Worm (Caenorhabditis elegans) whole organism, mixed stage, embryonic: ENCODE data around the gene slo-2.
A peak's percentile ranks its signal among the peaks of the same experiment; 100 is the strongest.

Source experiments
- blmp-1 ChIP-seq: fragments of 150-350 bp; optimal IDR thresholded peaks from 2 replicates; lab custom pipeline; 2014; ENCODE audit warnings: missing biosample characterization, missing genetic modification characterization
- ceh-39 ChIP-seq: fragments of 150-350 bp; optimal IDR thresholded peaks from 2 replicates; lab custom pipeline; 2014; ENCODE audit warnings: missing biosample characterization, missing genetic modification characterization
- cnd-1 ChIP-seq: fragments of 200-800 bp; sonication (Bioruptor generic); optimal IDR thresholded peaks from 2 replicates; lab custom pipeline; 2018; ENCODE audit warnings: mild to moderate bottlenecking, missing genetic modification characterization, missing compliant biosample characterization
- elt-1 ChIP-seq: sonication (generic microtip); optimal IDR thresholded peaks from 2 replicates; lab custom pipeline; 2017; ENCODE audit warnings: missing genetic modification characterization, mild to moderate bottlenecking, missing compliant biosample characterization, antibody characterized with exemption, moderate library complexity, borderline replicate concordance; ENCODE audit not compliant: insufficient read depth
- lin-13 ChIP-seq: fragments of 150-350 bp; optimal IDR thresholded peaks from 2 replicates; lab custom pipeline; 2014; ENCODE audit warnings: missing biosample characterization, missing genetic modification characterization
- mep-1 ChIP-seq: fragments of 150-350 bp; optimal IDR thresholded peaks from 2 replicates; lab custom pipeline; 2017; ENCODE audit warnings: missing biosample characterization, missing genetic modification reagents, missing genetic modification characterization, inconsistent platforms
- mls-2 ChIP-seq: sonication (generic microtip); optimal IDR thresholded peaks from 2 replicates; lab custom pipeline; 2016; ENCODE audit warnings: mild to moderate bottlenecking, missing genetic modification characterization, moderate library complexity, missing compliant biosample characterization
- nhr-237 ChIP-seq: fragments of 150-350 bp; optimal IDR thresholded peaks from 2 replicates; lab custom pipeline; 2014; ENCODE audit warnings: missing biosample characterization, missing genetic modification characterization
- nhr-76 ChIP-seq: sonication (generic microtip); optimal IDR thresholded peaks from 2 replicates; lab custom pipeline; 2017; ENCODE audit warnings: missing biosample characterization, missing genetic modification characterization
- sem-2 ChIP-seq: fragments of 200-800 bp; sonication (Bioruptor generic); optimal IDR thresholded peaks from 2 replicates; lab custom pipeline; 2018; ENCODE audit warnings: mild to moderate bottlenecking, missing genetic modification characterization, missing compliant biosample characterization
- unc-120 ChIP-seq: sonication (generic microtip); optimal IDR thresholded peaks from 2 replicates; lab custom pipeline; 2017; ENCODE audit warnings: missing genetic modification characterization, missing compliant biosample characterization; ENCODE audit not compliant: poor library complexity, severe bottlenecking
- unc-39 ChIP-seq: fragments of 150-350 bp; optimal IDR thresholded peaks from 2 replicates; lab custom pipeline; 2014; ENCODE audit warnings: missing biosample characterization, missing genetic modification characterization
- ztf-11 ChIP-seq: fragments of 150-350 bp; optimal IDR thresholded peaks from 2 replicates; lab custom pipeline; 2014; ENCODE audit warnings: missing biosample characterization, missing genetic modification characterization

- TF ChIP-seq cnd-1 (no peak), unc-39 (tag; lab: Kevin White, UChicago) (no peak), elt-1 (tag; lab: Kevin White, UChicago) (no peak), blmp-1 (tag; lab: Kevin White, UChicago) (no peak), mls-2 (tag; lab: Kevin White, UChicago) (no peak), lin-13 (tag; lab: Kevin White, UChicago) (no peak), unc-120 (tag; lab: Kevin White, UChicago) (peak; percentile 4), nhr-237 (tag; lab: Kevin White, UChicago) (no peak), ztf-11 (tag; lab: Kevin White, UChicago) (no peak), ceh-39 (tag; lab: Kevin White, UChicago) (no peak), mep-1 (tag; lab: Kevin White, UChicago) (peak; percentile 30), sem-2 (GFP tag; lab: Kevin White, UChicago) (no peak), nhr-76 (tag; lab: Kevin White, UChicago) (no peak)
Measured at ce11 chrX:11368845-11369244, 36.9 kb downstream of the slo-2 start.
